Worm (Caenorhabditis elegans): Measurements from ENCODE around the gene Y75B8A.44.

Y75B8A.44 gene

ce11 chrIII:12230195-12230594 lies 35.9 kb downstream of the Y75B8A.44 start:
- TF ChIP-seq tbx-11 (GFP tag; IDR thresholded peaks at IDR 0.05) (no peak), flt-1 (GFP tag; IDR thresholded peaks at IDR 0.05) (no peak), ets-7 (tag; optimal IDR thresholded peaks at IDR 0.05) (no peak), tra-4 (tag; optimal IDR thresholded peaks at IDR 0.05) (no peak), ceh-36 (tag; optimal IDR thresholded peaks at IDR 0.05) (peak; percentile 92)

ce11 chrIII:12231539-12231938 lies 37.2 kb downstream of the Y75B8A.44 start:
- no peak for TF ChIP-seq hmbx-1 (tag; optimal IDR thresholded peaks at IDR 0.05)
- no peak for TF ChIP-seq ceh-13 (GFP tag; optimal IDR thresholded peaks at IDR 0.05)
- TF ChIP-seq tbx-37 (GFP tag; conservative IDR thresholded peaks at IDR 0.05), result no peak
- TF ChIP-seq hmg-4 (GFP tag; optimal IDR thresholded peaks at IDR 0.05), result no peak
- TF ChIP-seq aly-1 (tag; optimal IDR thresholded peaks at IDR 0.05), result no peak
- no peak for TF ChIP-seq F13C5.2 (tag; optimal IDR thresholded peaks at IDR 0.05)
- TF ChIP-seq flt-1 (GFP tag; IDR thresholded peaks at IDR 0.05), result no peak
- TF ChIP-seq B0310.2 (tag; optimal IDR thresholded peaks at IDR 0.05), result no peak
- TF ChIP-seq tbx-11 (GFP tag; IDR thresholded peaks at IDR 0.05), result no peak
- no peak for TF ChIP-seq pes-1 (GFP tag; IDR thresholded peaks at IDR 0.05)
- TF ChIP-seq scrt-1 (GFP tag; IDR thresholded peaks at IDR 0.05), result no peak

ce11 chrIII:12233493-12233892 lies 39.2 kb downstream of the Y75B8A.44 start:
- no peak for TF ChIP-seq hmbx-1 (tag; optimal IDR thresholded peaks at IDR 0.05)
- TF ChIP-seq ceh-13 (GFP tag; optimal IDR thresholded peaks at IDR 0.05), result no peak
- no peak for TF ChIP-seq tra-4 (tag; optimal IDR thresholded peaks at IDR 0.05)
- TF ChIP-seq tbx-11 (GFP tag; IDR thresholded peaks at IDR 0.05), result no peak
- no peak for TF ChIP-seq hmg-4 (GFP tag; optimal IDR thresholded peaks at IDR 0.05)
- TF ChIP-seq scrt-1 (GFP tag; IDR thresholded peaks at IDR 0.05), result no peak

- TF ChIP-seq ceh-13 (GFP tag; optimal IDR thresholded peaks at IDR 0.05) (no peak), flt-1 (GFP tag; IDR thresholded peaks at IDR 0.05) (no peak), ama-1 (optimal IDR thresholded peaks at IDR 0.05) (no peak), scrt-1 (GFP tag; IDR thresholded peaks at IDR 0.05) (no peak)
These were observed 41.1 kb downstream of the Y75B8A.44 start for ce11 chrIII:12235359-12235758.

ce11 chrIII:12235914-12236313 lies 41.6 kb downstream of the Y75B8A.44 start, which contains the start of the genes grl-15 and fbxa-89:
grl-15 (minus strand) TSS chrIII:12236014.
fbxa-89 (plus strand) TSS chrIII:12236184.
- TF ChIP-seq tra-4 (tag; optimal IDR thresholded peaks at IDR 0.05) (no peak), ceh-13 (GFP tag; optimal IDR thresholded peaks at IDR 0.05) (no peak), F13C5.2 (tag; optimal IDR thresholded peaks at IDR 0.05) (no peak), hmg-4 (GFP tag; optimal IDR thresholded peaks at IDR 0.05) (no peak), sea-1 (GFP tag; conservative IDR thresholded peaks at IDR 0.05) (no peak), scrt-1 (GFP tag; IDR thresholded peaks at IDR 0.05) (no peak), ets-7 (tag; optimal IDR thresholded peaks at IDR 0.05) (no peak), hmbx-1 (tag; optimal IDR thresholded peaks at IDR 0.05) (no peak), hnd-1 (tag; optimal IDR thresholded peaks at IDR 0.05) (no peak), flt-1 (GFP tag; IDR thresholded peaks at IDR 0.05) (no peak), tbx-11 (GFP tag; IDR thresholded peaks at IDR 0.05) (no peak), aly-1 (tag; optimal IDR thresholded peaks at IDR 0.05) (no peak)

ce11 chrIII:12245570-12245969 lies 51.3 kb downstream of the Y75B8A.44 start:
- TF ChIP-seq tbx-11 (GFP tag; IDR thresholded peaks at IDR 0.05), result no peak
- TF ChIP-seq pes-1 (GFP tag; IDR thresholded peaks at IDR 0.05), result no peak
- no peak for TF ChIP-seq ama-1 (optimal IDR thresholded peaks at IDR 0.05)
- no peak for TF ChIP-seq hnd-1 (tag; optimal IDR thresholded peaks at IDR 0.05)
- TF ChIP-seq B0310.2 (tag; optimal IDR thresholded peaks at IDR 0.05), result no peak

Measured in whole organism, early embryonic.